Worm (Caenorhabditis elegans) whole organism, L1 larva: ENCODE data around the gene unc-32.
A peak's percentile ranks its signal among the peaks of the same experiment; 100 is the strongest.

Experiments
- C04F5.9 ChIP-seq: sonication (generic microtip); optimal IDR thresholded peaks from 2 replicates; lab custom pipeline; 2016; ENCODE audit warnings: missing genetic modification characterization, missing compliant biosample characterization
- C34B4.2 ChIP-seq: sonication (generic microtip); optimal IDR thresholded peaks from 2 replicates; lab custom pipeline; 2017; ENCODE audit warnings: mild to moderate bottlenecking, missing genetic modification characterization, missing compliant biosample characterization
- F16B12.6 ChIP-seq: fragments of 150-350 bp; optimal IDR thresholded peaks from 2 replicates; lab custom pipeline; 2014; ENCODE audit warnings: missing biosample characterization, missing genetic modification characterization
- aly-2 ChIP-seq: fragments of 150-350 bp; optimal IDR thresholded peaks from 2 replicates; lab custom pipeline; 2014; ENCODE audit warnings: missing biosample characterization, missing genetic modification characterization
- ama-1 ChIP-seq: fragments of 150-350 bp; optimal IDR thresholded peaks from 2 replicates; lab custom pipeline; 2014
- blmp-1 ChIP-seq: fragments of 150-350 bp; optimal IDR thresholded peaks from 2 replicates; lab custom pipeline; 2014; ENCODE audit warnings: missing biosample characterization, missing genetic modification characterization
- ceh-63 ChIP-seq: fragments of 200-800 bp; sonication (Bioruptor generic); optimal IDR thresholded peaks from 2 replicates; lab custom pipeline; 2018; ENCODE audit warnings: mild to moderate bottlenecking, missing genetic modification characterization, missing compliant biosample characterization
- ceh-82 ChIP-seq, 3 experiments: fragments of 150-350 bp in 1 of 3; sonication (generic microtip) in 2 of 3; optimal IDR thresholded peaks; 2 replicates each; lab custom pipeline; 2014 to 2017; ENCODE audit warnings: missing biosample characterization in 3 of 3, missing genetic modification characterization in 3 of 3
- ceh-88 ChIP-seq: fragments of 200-800 bp; sonication (Bioruptor generic); IDR thresholded peaks from 2 replicates; pipeline ENCODE4 v1.3.6; 2022; ENCODE audit warnings: missing genetic modification characterization, missing compliant biosample characterization
- ceh-90 ChIP-seq: sonication (generic microtip); optimal IDR thresholded peaks from 2 replicates; lab custom pipeline; 2016; ENCODE audit warnings: missing genetic modification characterization, missing compliant biosample characterization
- egl-27 ChIP-seq, 2 experiments: fragments of 150-350 bp in 1 of 2; sonication (generic microtip); optimal IDR thresholded peaks; 3 replicates each; lab custom pipeline; 2017 to 2018; ENCODE audit warnings: missing biosample characterization in 2 of 2, missing genetic modification characterization in 2 of 2, missing genetic modification reagents in 2 of 2
- elt-3 ChIP-seq, 6 experiments: fragments of 150-350 bp in 1 of 6; sonication (generic microtip); optimal IDR thresholded peaks; 2 replicates each; lab custom pipeline; 2017 to 2018; ENCODE audit warnings: missing biosample characterization in 6 of 6, missing genetic modification characterization in 6 of 6, inconsistent platforms in 1 of 6
- ets-5 ChIP-seq: fragments of 200-800 bp; sonication (Bioruptor generic); IDR thresholded peaks from 2 replicates; pipeline ENCODE4 v1.3.6; 2022; ENCODE audit warnings: missing genetic modification characterization, missing compliant biosample characterization
- fkh-4 ChIP-seq: sonication (generic microtip); optimal IDR thresholded peaks from 2 replicates; lab custom pipeline; 2016; ENCODE audit warnings: missing compliant biosample characterization, missing genetic modification characterization, borderline replicate concordance
- fkh-8 ChIP-seq: sonication (generic microtip); optimal IDR thresholded peaks from 2 replicates; lab custom pipeline; 2016; ENCODE audit warnings: mild to moderate bottlenecking, missing genetic modification characterization, missing compliant biosample characterization
- fos-1 ChIP-seq: fragments of 150-350 bp; optimal IDR thresholded peaks from 2 replicates; lab custom pipeline; 2014; ENCODE audit warnings: missing biosample characterization, missing genetic modification characterization
- hlh-4 ChIP-seq: sonication (generic microtip); optimal IDR thresholded peaks from 2 replicates; lab custom pipeline; 2016; ENCODE audit warnings: mild to moderate bottlenecking, missing genetic modification characterization, missing compliant biosample characterization
- irx-1 ChIP-seq: sonication (generic microtip); optimal IDR thresholded peaks from 2 replicates; lab custom pipeline; 2016; ENCODE audit warnings: missing genetic modification characterization, missing compliant biosample characterization
- lin-13 ChIP-seq: fragments of 150-350 bp; optimal IDR thresholded peaks from 2 replicates; lab custom pipeline; 2014; ENCODE audit warnings: missing biosample characterization, missing genetic modification reagents, missing genetic modification characterization
- lin-15B ChIP-seq: fragments of 150-350 bp; sonication (generic microtip); optimal IDR thresholded peaks from 3 replicates; lab custom pipeline; 2014; ENCODE audit warnings: missing biosample characterization, missing genetic modification characterization
- lin-39 ChIP-seq: fragments of 150-350 bp; optimal IDR thresholded peaks from 2 replicates; lab custom pipeline; 2014; ENCODE audit warnings: missing biosample characterization, missing genetic modification reagents, missing genetic modification characterization
- lir-3 ChIP-seq: sonication (generic microtip); optimal IDR thresholded peaks from 2 replicates; lab custom pipeline; 2016; ENCODE audit warnings: mild to moderate bottlenecking, missing genetic modification characterization, moderate library complexity, missing compliant biosample characterization; ENCODE audit not compliant: poor library complexity
- lsy-2 ChIP-seq, 2 experiments: fragments of 150-350 bp; optimal IDR thresholded peaks; 2 replicates each; lab custom pipeline; 2014; ENCODE audit warnings: missing biosample characterization in 2 of 2, missing genetic modification characterization in 2 of 2
- mdl-1 ChIP-seq, 2 experiments: fragments of 150-350 bp; optimal IDR thresholded peaks; 2 replicates each; lab custom pipeline; 2014 to 2017; ENCODE audit warnings: missing biosample characterization in 2 of 2, missing genetic modification characterization in 2 of 2, inconsistent platforms in 1 of 2
- mep-1 ChIP-seq: fragments of 150-350 bp; optimal IDR thresholded peaks from 2 replicates; lab custom pipeline; 2014; ENCODE audit warnings: missing biosample characterization, missing genetic modification characterization
- nhr-12 ChIP-seq: sonication (generic microtip); optimal IDR thresholded peaks from 2 replicates; lab custom pipeline; 2017; ENCODE audit warnings: missing biosample characterization, missing genetic modification characterization
- nhr-19 ChIP-seq: fragments of 200-800 bp; sonication (Bioruptor generic); conservative IDR thresholded peaks from 2 replicates; pipeline ENCODE4 v1.3.6; 2022; ENCODE audit warnings: missing genetic modification characterization, missing compliant biosample characterization
- nhr-47 ChIP-seq: sonication (generic microtip); optimal IDR thresholded peaks from 2 replicates; lab custom pipeline; 2016; ENCODE audit warnings: mild to moderate bottlenecking, missing genetic modification characterization, moderate library complexity, missing compliant biosample characterization
- nhr-71 ChIP-seq: sonication (generic microtip); optimal IDR thresholded peaks from 2 replicates; lab custom pipeline; 2016; ENCODE audit warnings: mild to moderate bottlenecking, missing genetic modification characterization, moderate library complexity, missing compliant biosample characterization
- nhr-76 ChIP-seq: sonication (generic microtip); optimal IDR thresholded peaks from 2 replicates; lab custom pipeline; 2017; ENCODE audit warnings: missing biosample characterization, missing genetic modification characterization
- nhr-77 ChIP-seq: fragments of 150-350 bp; optimal IDR thresholded peaks from 2 replicates; lab custom pipeline; 2014; ENCODE audit warnings: missing biosample characterization, missing genetic modification characterization
- nhr-84 ChIP-seq: sonication (generic microtip); optimal IDR thresholded peaks from 2 replicates; lab custom pipeline; 2017; ENCODE audit warnings: missing biosample characterization, missing genetic modification characterization
- nhr-85 ChIP-seq: sonication (generic microtip); peaks from one replicate; lab custom pipeline; 2016; ENCODE audit warnings: missing genetic modification characterization, inconsistent platforms, missing compliant biosample characterization
- nhr-90 ChIP-seq: sonication (generic microtip); optimal IDR thresholded peaks from 2 replicates; lab custom pipeline; 2016; ENCODE audit warnings: mild to moderate bottlenecking, missing genetic modification characterization, missing compliant biosample characterization; ENCODE audit not compliant: poor library complexity
- pag-3 ChIP-seq: sonication (generic microtip); optimal IDR thresholded peaks from 2 replicates; lab custom pipeline; 2017; ENCODE audit warnings: missing genetic modification characterization, mild to moderate bottlenecking, missing compliant biosample characterization, antibody characterized with exemption, borderline replicate concordance; ENCODE audit not compliant: insufficient read depth
- pax-3 ChIP-seq: fragments of 200-800 bp; sonication (Bioruptor generic); optimal IDR thresholded peaks from 2 replicates; lab custom pipeline; 2018; ENCODE audit warnings: mild to moderate bottlenecking, missing genetic modification characterization, moderate library complexity, missing compliant biosample characterization
- skn-1 ChIP-seq: fragments of 150-350 bp; optimal IDR thresholded peaks from 2 replicates; lab custom pipeline; 2014; ENCODE audit warnings: missing biosample characterization, missing genetic modification characterization
- snpc-4 ChIP-seq: fragments of 150-350 bp; optimal IDR thresholded peaks from 2 replicates; lab custom pipeline; 2014; ENCODE audit warnings: missing biosample characterization, missing genetic modification characterization
- snu-23 ChIP-seq: sonication (generic microtip); optimal IDR thresholded peaks from 2 replicates; lab custom pipeline; 2016; ENCODE audit warnings: missing genetic modification characterization, missing compliant biosample characterization
- sup-37 ChIP-seq: fragments of 200-800 bp; sonication (Bioruptor generic); optimal IDR thresholded peaks from 2 replicates; lab custom pipeline; 2018; ENCODE audit warnings: mild to moderate bottlenecking, missing genetic modification characterization, missing compliant biosample characterization
- tbx-2 ChIP-seq: sonication (generic microtip); optimal IDR thresholded peaks from 2 replicates; lab custom pipeline; 2016; ENCODE audit warnings: missing genetic modification characterization, missing compliant biosample characterization
- tlp-1 ChIP-seq: fragments of 150-350 bp; optimal IDR thresholded peaks from 2 replicates; lab custom pipeline; 2014; ENCODE audit warnings: missing biosample characterization, missing genetic modification characterization
- unc-130 ChIP-seq: fragments of 150-350 bp; optimal IDR thresholded peaks from 2 replicates; lab custom pipeline; 2017; ENCODE audit warnings: missing biosample characterization, missing genetic modification characterization, inconsistent platforms
- unc-62 ChIP-seq: fragments of 150-350 bp; optimal IDR thresholded peaks from 2 replicates; lab custom pipeline; 2014; ENCODE audit warnings: missing biosample characterization, missing genetic modification reagents, missing genetic modification characterization
- unc-86 ChIP-seq: sonication (generic microtip); optimal IDR thresholded peaks from 2 replicates; lab custom pipeline; 2016; ENCODE audit warnings: missing genetic modification characterization, missing compliant biosample characterization
- vab-15 ChIP-seq: sonication (generic microtip); optimal IDR thresholded peaks from 2 replicates; lab custom pipeline; 2017; ENCODE audit warnings: missing genotype, mild to moderate bottlenecking, missing genetic modification characterization, missing compliant biosample characterization
- xbp-1 ChIP-seq: sonication (generic microtip); optimal IDR thresholded peaks from 2 replicates; lab custom pipeline; 2016; ENCODE audit warnings: missing genetic modification characterization, missing compliant biosample characterization
- zip-4 ChIP-seq: fragments of 200-800 bp; sonication (Bioruptor generic); optimal IDR thresholded peaks from 2 replicates; lab custom pipeline; 2018; ENCODE audit warnings: mild to moderate bottlenecking, missing genetic modification characterization, moderate library complexity, missing compliant biosample characterization
- ztf-11 ChIP-seq, 2 experiments: sonication (generic microtip); optimal IDR thresholded peaks; 2 replicates each; lab custom pipeline; 2016 to 2017; ENCODE audit warnings: missing genetic modification characterization in 2 of 2, missing biosample characterization in 1 of 2, missing compliant biosample characterization in 1 of 2
- ztf-4 ChIP-seq: fragments of 150-350 bp; optimal IDR thresholded peaks from 2 replicates; lab custom pipeline; 2014; ENCODE audit warnings: missing biosample characterization, missing genetic modification characterization

unc-32 gene

ce11 chrIII:8865294-8865766 lies 40.1 kb upstream of the unc-32 start (continued):
- TF ChIP-seq nhr-19: peak; percentile 89
- TF ChIP-seq pag-3 (tag; lab: Kevin White, UChicago): peak; percentile 79
- peak; percentile 96 for TF ChIP-seq ama-1 (lab: Kevin White, UChicago)
- peak; percentile 74 for TF ChIP-seq nhr-85 (tag; lab: Kevin White, UChicago)
- TF ChIP-seq hlh-4 (tag; lab: Kevin White, UChicago): no peak
- TF ChIP-seq blmp-1 (tag; lab: Kevin White, UChicago): peak; percentile 29
- peak; percentile 54; the same call in 1 of the 2 replicates for TF ChIP-seq ceh-88 (GFP tag; lab: Robert Waterston, UW)
- no peak for TF ChIP-seq irx-1
- TF ChIP-seq aly-2 (tag; lab: Kevin White, UChicago): no peak
- no peak for TF ChIP-seq ets-5 (GFP tag; lab: Robert Waterston, UW)
- TF ChIP-seq unc-62: no peak
- no peak for TF ChIP-seq pax-3
- TF ChIP-seq nhr-77 (tag; lab: Kevin White, UChicago): no peak
- peak; percentile 82 for TF ChIP-seq nhr-90
- TF ChIP-seq mdl-1 (tag; optimal IDR thresholded peaks at IDR 0.05; lab: Kevin White, UChicago): peak in 1 of 2 experiments; percentile 45
- TF ChIP-seq zip-4 (GFP tag; lab: Kevin White, UChicago): peak; percentile 35
- peak; percentile 93 for TF ChIP-seq nhr-71
- peak; percentile 68 for TF ChIP-seq tbx-2 (tag; lab: Kevin White, UChicago)
- peak; percentile 55 for TF ChIP-seq skn-1
- TF ChIP-seq F16B12.6 (tag; lab: Kevin White, UChicago): peak; percentile 18
- TF ChIP-seq C04F5.9 (tag; lab: Kevin White, UChicago): peak; percentile 74
- peak; percentile 60 for TF ChIP-seq C34B4.2 (tag; lab: Kevin White, UChicago)
- TF ChIP-seq fkh-4: no peak
- TF ChIP-seq lin-13 (GFP tag; lab: Kevin White, UChicago): peak; percentile 69
- TF ChIP-seq ceh-63 (GFP tag; lab: Kevin White, UChicago): no peak
- TF ChIP-seq xbp-1 (tag; lab: Kevin White, UChicago): peak; percentile 67
- TF ChIP-seq vab-15 (tag; lab: Kevin White, UChicago): no peak
- peak; percentile 2 for TF ChIP-seq lin-15B
- TF ChIP-seq ceh-82 (tag; optimal IDR thresholded peaks at IDR 0.05; lab: Kevin White, UChicago): peak in 2 of 3 experiments; percentile 34 to 61
- TF ChIP-seq snpc-4 (tag; lab: Kevin White, UChicago): no peak
- no peak for TF ChIP-seq egl-27 (tag; optimal IDR thresholded peaks at IDR 0.05; lab: Kevin White, UChicago)
- peak; percentile 59 to 66 for TF ChIP-seq lsy-2 (tag; optimal IDR thresholded peaks at IDR 0.05; lab: Kevin White, UChicago)
- peak; percentile 59 for TF ChIP-seq unc-130 (tag; lab: Kevin White, UChicago)
- TF ChIP-seq ztf-11 (tag; optimal IDR thresholded peaks at IDR 0.05; lab: Kevin White, UChicago): peak in 1 of 2 experiments; percentile 36
- TF ChIP-seq elt-3 (tag; optimal IDR thresholded peaks at IDR 0.05; lab: Kevin White, UChicago): peak in 3 of 6 experiments; percentile 6 to 29 (median 19)
- TF ChIP-seq tlp-1 (tag; lab: Kevin White, UChicago): no peak
- peak; percentile 56 for TF ChIP-seq ztf-4 (tag; lab: Kevin White, UChicago)
- TF ChIP-seq nhr-76 (tag; lab: Kevin White, UChicago): no peak
- TF ChIP-seq ceh-90: no peak
- TF ChIP-seq mep-1 (tag; lab: Kevin White, UChicago): peak; percentile 48
- TF ChIP-seq lin-39 (tag; lab: Kevin White, UChicago): peak; percentile 7
- peak; percentile 80 for TF ChIP-seq nhr-47
- TF ChIP-seq nhr-12 (tag; lab: Kevin White, UChicago): no peak
- no peak for TF ChIP-seq nhr-84
- TF ChIP-seq sup-37 (GFP tag; lab: Kevin White, UChicago): peak; percentile 62
- TF ChIP-seq lir-3: peak; percentile 55
- peak; percentile 57 for TF ChIP-seq fos-1 (tag; lab: Kevin White, UChicago)
- peak; percentile 94 for TF ChIP-seq snu-23 (GFP tag; lab: Kevin White, UChicago)
- TF ChIP-seq unc-86: no peak
- no peak for TF ChIP-seq fkh-8 (tag; lab: Kevin White, UChicago)
